Worm (Caenorhabditis elegans): ENCODE results near the gene W04H10.6.

Gene W04H10.6

ce11 chrII:574064-574463 lies 34.2 kb downstream of the W04H10.6 start:
- TF ChIP-seq blmp-1 (tag; optimal IDR thresholded peaks at IDR 0.05) (no peak), lin-13 (tag; optimal IDR thresholded peaks at IDR 0.05) (no peak), lsy-2 (tag; optimal IDR thresholded peaks at IDR 0.05) (no peak), unc-39 (tag; optimal IDR thresholded peaks at IDR 0.05) (no peak)

DNA sequence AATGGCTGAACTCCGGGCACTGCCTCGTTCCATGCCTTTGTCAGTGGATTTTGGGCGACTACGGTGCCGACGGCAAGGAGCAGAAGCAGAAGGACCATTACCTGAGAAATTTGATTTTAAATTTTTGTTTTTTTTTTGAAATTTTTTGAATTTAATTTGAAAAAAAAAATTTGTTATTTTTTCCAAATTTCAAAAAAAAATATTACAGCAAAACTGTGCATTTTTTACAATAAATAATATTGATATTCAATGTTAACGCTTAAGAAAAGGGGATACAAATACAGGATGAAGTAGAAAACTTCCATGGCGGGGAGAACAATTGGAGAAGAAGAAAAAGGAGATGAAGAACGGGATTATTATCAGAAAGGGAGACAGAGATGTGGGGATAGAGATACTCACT lies 36.2 kb downstream of the W04H10.6 start, which contains the start of gene mlt-8:
TSS of gene mlt-8 (minus strand) at position 101 of the 400 bp plus-strand sequence.
- TF ChIP-seq bed-3 (GFP tag; optimal IDR thresholded peaks at IDR 0.05) (no peak), mep-1 (tag; optimal IDR thresholded peaks at IDR 0.05) (no peak), drap-1 (GFP tag; optimal IDR thresholded peaks at IDR 0.05) (no peak), lin-13 (tag; optimal IDR thresholded peaks at IDR 0.05) (no peak), lin-32 (GFP tag; optimal IDR thresholded peaks at IDR 0.05) (no peak), nhr-12 (tag; optimal IDR thresholded peaks at IDR 0.05) (no peak), snpc-4 (tag; optimal IDR thresholded peaks at IDR 0.05) (no peak)

ce11 chrII:568776-569175 lies 39.5 kb downstream of the W04H10.6 start, which contains the start of gene W08F4.5:
W08F4.5 (minus strand) TSS chrII:568876.
- TF ChIP-seq nhr-76 (tag; optimal IDR thresholded peaks at IDR 0.05) (no peak), ham-2 (GFP tag; optimal IDR thresholded peaks at IDR 0.05) (no peak), ceh-39 (tag; optimal IDR thresholded peaks at IDR 0.05) (no peak), lsy-2 (tag; optimal IDR thresholded peaks at IDR 0.05) (no peak), unc-39 (tag; optimal IDR thresholded peaks at IDR 0.05) (no peak), M03D4.4 (tag; optimal IDR thresholded peaks at IDR 0.05) (no peak), flh-1 (GFP tag; optimal IDR thresholded peaks at IDR 0.05) (no peak), nhr-237 (tag; optimal IDR thresholded peaks at IDR 0.05) (no peak), ces-1 (GFP tag; optimal IDR thresholded peaks at IDR 0.05) (no peak), drap-1 (GFP tag; optimal IDR thresholded peaks at IDR 0.05) (no peak), lin-13 (tag; optimal IDR thresholded peaks at IDR 0.05) (no peak), ceh-43 (GFP tag; optimal IDR thresholded peaks at IDR 0.05) (no peak), lin-32 (GFP tag; optimal IDR thresholded peaks at IDR 0.05) (no peak)
